Fruit fly (Drosophila melanogaster) whole organism, pupa: Measurements from ENCODE around the gene CG13894.

Experiments
- CG10348 ChIP-seq: fragments of 200-800 bp; sonication (Bioruptor generic); IDR thresholded peaks from 2 replicates; pipeline ENCODE4 v1.3.6; 2022; ENCODE audit warnings: missing biosample characterization, missing genetic modification characterization
- CG12605 ChIP-seq: fragments of 200-800 bp; sonication (Bioruptor generic); IDR thresholded peaks from 2 replicates; pipeline ENCODE4 v1.3.6; 2022; ENCODE audit warnings: missing biosample characterization, missing genetic modification characterization
- CG15710 ChIP-seq: fragments of 200-800 bp; sonication (Bioruptor generic); optimal IDR thresholded peaks from 2 replicates; lab custom pipeline; 2018; ENCODE audit warnings: missing biosample characterization, mild to moderate bottlenecking, missing genetic modification characterization, moderate library complexity
- CG32121 ChIP-seq: fragments of 200-800 bp; sonication (Bioruptor generic); IDR thresholded peaks from 2 replicates; pipeline ENCODE4 v1.3.6; 2022; ENCODE audit warnings: missing biosample characterization, missing genetic modification characterization
- CG34367 ChIP-seq: fragments of 200-800 bp; sonication (Bioruptor generic); optimal IDR thresholded peaks from 2 replicates; lab custom pipeline; 2018; ENCODE audit warnings: missing biosample characterization, mild to moderate bottlenecking, missing genetic modification characterization
- CG4496 ChIP-seq: fragments of 200-800 bp; sonication (Bioruptor generic); IDR thresholded peaks from 3 replicates; pipeline ENCODE4 v1.3.6; 2022; ENCODE audit warnings: missing biosample characterization, missing genetic modification characterization
- CG8301 ChIP-seq: fragments of 200-800 bp; sonication (Bioruptor generic); optimal IDR thresholded peaks from 2 replicates; lab custom pipeline; 2018; ENCODE audit warnings: missing biosample characterization, mild to moderate bottlenecking, missing genetic modification characterization
- D1 ChIP-seq: fragments of 200-800 bp; sonication (Bioruptor generic); optimal IDR thresholded peaks from 2 replicates; lab custom pipeline; 2018; ENCODE audit warnings: missing biosample characterization, mild to moderate bottlenecking, missing genetic modification characterization, moderate library complexity
- EcR ChIP-seq: fragments of 200-800 bp; sonication (Bioruptor generic); optimal IDR thresholded peaks from 3 replicates; lab custom pipeline; 2019; ENCODE audit warnings: missing biosample characterization, missing genetic modification characterization, mild to moderate bottlenecking, moderate library complexity, missing genetic modification reagents
- Ets98B ChIP-seq: fragments of 200-800 bp; sonication (Bioruptor generic); IDR thresholded peaks from 2 replicates; pipeline ENCODE4 v1.3.6; 2022; ENCODE audit warnings: missing biosample characterization, missing genetic modification characterization
- Pif1A ChIP-seq: fragments of 200-800 bp; sonication (Bioruptor generic); optimal IDR thresholded peaks from 3 replicates; lab custom pipeline; 2016; ENCODE audit warnings: missing biosample characterization, missing genetic modification characterization
- fd96Ca ChIP-seq: fragments of 200-800 bp; sonication (Bioruptor generic); IDR thresholded peaks from 3 replicates; pipeline ENCODE4 v1.3.6; 2022; ENCODE audit warnings: missing biosample characterization, missing genetic modification characterization
- gl ChIP-seq: fragments of 200-800 bp; sonication (Bioruptor generic); optimal IDR thresholded peaks from 2 replicates; lab custom pipeline; 2018; ENCODE audit warnings: missing biosample characterization, mild to moderate bottlenecking, missing genetic modification characterization

DNA sequence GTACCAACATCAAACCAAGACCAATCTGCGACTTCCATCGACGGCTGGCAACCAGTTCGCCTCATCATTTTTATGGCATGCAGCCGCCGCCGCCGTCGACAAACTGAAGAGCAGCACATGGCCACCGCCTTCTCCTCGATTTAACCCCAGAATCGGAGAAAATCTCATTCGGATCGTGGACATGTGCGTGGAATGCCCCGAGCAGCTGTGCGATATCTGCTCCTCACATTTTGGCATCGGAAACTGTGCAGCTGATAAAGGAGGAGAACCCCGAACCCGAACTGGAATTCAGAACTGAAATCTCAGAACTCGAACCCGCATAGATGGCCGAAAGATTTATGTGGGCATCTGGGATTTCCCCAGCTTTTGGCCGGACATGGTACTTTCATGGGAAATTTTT is 44.2 kb upstream of the CG13894 start:
- no peak for TF ChIP-seq EcR (GFP tag; lab: Kevin White, UChicago)
- no peak for TF ChIP-seq CG32121
- no peak; the same call in 2 of the 3 replicates for TF ChIP-seq CG4496 (GFP tag; lab: Robert Waterston, UW)
- no peak for TF ChIP-seq CG15710 (tag; lab: Kevin White, UChicago)
- TF ChIP-seq CG8301 (tag; lab: Kevin White, UChicago) = no peak
- no peak for TF ChIP-seq gl
- TF ChIP-seq CG34367 (tag; lab: Kevin White, UChicago) = no peak
- no peak for TF ChIP-seq Pif1A
- no peak for TF ChIP-seq CG10348 (GFP tag; lab: Robert Waterston, UW)
- TF ChIP-seq D1 (tag; lab: Kevin White, UChicago) = no peak
- TF ChIP-seq Ets98B (GFP tag; lab: Robert Waterston, UW) = no peak
- TF ChIP-seq fd96Ca (GFP tag; lab: Robert Waterston, UW) = no peak
- TF ChIP-seq CG12605 (GFP tag; lab: Robert Waterston, UW) = no peak
